1 worm cellular context compared by ENCODE assay signal in the genomic region with DNA sequence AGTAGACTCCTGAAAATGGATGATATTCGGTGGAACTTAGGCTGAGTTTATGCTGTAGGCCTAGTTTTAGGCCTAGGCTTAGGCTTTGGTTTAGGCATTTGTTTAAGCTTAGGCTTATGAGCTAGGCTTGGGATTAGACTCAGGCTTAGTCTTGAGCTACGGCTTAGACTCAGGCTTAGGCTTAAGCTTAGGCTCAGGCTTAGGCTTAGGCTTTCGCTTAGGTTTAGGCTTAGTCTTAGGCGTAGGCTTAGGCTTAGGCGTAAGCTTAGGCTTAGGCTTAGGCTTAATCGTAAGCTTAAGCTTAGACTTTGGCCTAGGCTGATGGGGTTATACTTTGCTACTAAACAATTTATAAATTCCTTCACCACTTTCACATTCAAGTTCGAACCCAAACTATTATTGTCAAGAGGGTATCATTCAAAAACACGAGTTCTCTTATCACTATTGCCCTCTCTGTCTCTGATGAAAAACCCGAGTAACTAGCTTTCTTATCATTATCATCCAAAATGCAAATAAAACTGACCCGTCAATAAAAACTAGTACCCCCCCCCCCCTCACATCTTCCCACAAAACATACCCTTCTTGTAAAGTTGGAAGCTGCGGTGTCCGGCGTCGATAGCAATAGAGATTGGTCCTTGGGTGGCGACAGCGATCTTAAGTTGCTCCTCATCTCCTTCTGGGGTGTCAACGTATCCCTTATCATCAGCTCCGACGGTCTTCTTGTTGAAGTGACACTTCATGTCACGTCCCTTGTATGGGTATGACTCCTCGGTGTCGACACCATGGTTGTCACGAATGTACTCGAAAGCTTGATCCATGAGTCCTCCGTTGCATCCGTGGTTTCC.
A peak's percentile ranks its signal among the peaks of the same experiment; 100 is the strongest.
TF ChIP-seq lines count a peak whose summit lies in the region.

No protein-coding gene starts in this region.

TF ChIP-seq in whole organism, L4 larva, 104 proteins besides CTCF, POLR2A, EP300 and RAD21 (continued from another document):
- TF ChIP-seq hlh-30 (tag; optimal IDR thresholded peaks at IDR 0.05; lab: Kevin White, UChicago; ENCODE audit: insufficient read depth) (peak; percentile 43), daf-16 (GFP tag; optimal IDR thresholded peaks at IDR 0.05; lab: Kevin White, UChicago) (no peak), daf-16 (tag; optimal IDR thresholded peaks at IDR 0.05; lab: Kevin White, UChicago) (peak; percentile 69), aha-1 (tag; lab: Kevin White, UChicago) (no peak), tra-1 (GFP tag; IDR thresholded peaks at IDR 0.05; lab: Robert Waterston, UW) (peak; percentile 52; the same call in 1 of the 2 replicates), F26F4.8 (GFP tag; conservative IDR thresholded peaks at IDR 0.05; lab: Robert Waterston, UW) (no peak), spr-3 (GFP tag; optimal IDR thresholded peaks at IDR 0.05; lab: Kevin White, UChicago) (no peak), T26A8.4 (GFP tag; IDR thresholded peaks at IDR 0.05; lab: Robert Waterston, UW) (peak; percentile 57; the same call in 1 of the 2 replicates), ZK546.5 (tag; optimal IDR thresholded peaks at IDR 0.05; lab: Kevin White, UChicago) (no peak), cey-2 (tag; optimal IDR thresholded peaks at IDR 0.05; lab: Kevin White, UChicago; ENCODE audit: borderline replicate concordance, insufficient read depth) (no peak), lin-1 (GFP tag; IDR thresholded peaks at IDR 0.05; lab: Robert Waterston, UW) (peak; percentile 40; the same call in 1 of the 2 replicates), dmd-8 (GFP tag; IDR thresholded peaks at IDR 0.05; lab: Robert Waterston, UW) (no peak), fkh-10 (GFP tag; optimal IDR thresholded peaks at IDR 0.05; lab: Kevin White, UChicago) (no peak)
